Worm (Caenorhabditis elegans) whole organism, early embryonic: Measurements from ENCODE around the gene W08F4.13.
A peak's percentile ranks its signal among the peaks of the same experiment; 100 is the strongest.

Source experiments
- B0310.2 ChIP-seq: sonication (generic microtip); optimal IDR thresholded peaks from 2 replicates; lab custom pipeline; 2016; ENCODE audit warnings: mild to moderate bottlenecking, missing genetic modification characterization, missing compliant biosample characterization
- F13C5.2 ChIP-seq: sonication (generic microtip); optimal IDR thresholded peaks from 2 replicates; lab custom pipeline; 2017; ENCODE audit warnings: mild to moderate bottlenecking, missing genetic modification characterization, inconsistent platforms, missing compliant biosample characterization
- aly-1 ChIP-seq: sonication (generic microtip); optimal IDR thresholded peaks from 2 replicates; lab custom pipeline; 2016; ENCODE audit warnings: missing genetic modification characterization, missing compliant biosample characterization
- ama-1 ChIP-seq: fragments of 150-350 bp; optimal IDR thresholded peaks from 2 replicates; lab custom pipeline; 2014
- ceh-13 ChIP-seq: fragments of 200-800 bp; sonication (Bioruptor generic); optimal IDR thresholded peaks from 2 replicates; lab custom pipeline; 2018; ENCODE audit warnings: mild to moderate bottlenecking, missing genetic modification characterization, missing compliant biosample characterization
- ceh-36 ChIP-seq: sonication (generic microtip); optimal IDR thresholded peaks from 2 replicates; lab custom pipeline; 2016; ENCODE audit warnings: missing genetic modification characterization, inconsistent platforms, missing compliant biosample characterization
- ets-7 ChIP-seq: sonication (generic microtip); optimal IDR thresholded peaks from 2 replicates; lab custom pipeline; 2016; ENCODE audit warnings: missing genotype, missing genetic modification characterization, missing compliant biosample characterization
- flt-1 ChIP-seq: fragments of 200-800 bp; sonication (Bioruptor generic); IDR thresholded peaks from 2 replicates; pipeline ENCODE4 v1.3.6; 2022; ENCODE audit warnings: missing genetic modification characterization, missing compliant biosample characterization
- hmbx-1 ChIP-seq: sonication (generic microtip); optimal IDR thresholded peaks from 2 replicates; lab custom pipeline; 2016; ENCODE audit warnings: mild to moderate bottlenecking, missing genetic modification characterization, missing compliant biosample characterization
- hmg-4 ChIP-seq: fragments of 200-800 bp; sonication (Bioruptor generic); optimal IDR thresholded peaks from 2 replicates; lab custom pipeline; 2018; ENCODE audit warnings: mild to moderate bottlenecking, missing genetic modification characterization, missing compliant biosample characterization
- hnd-1 ChIP-seq: sonication (generic microtip); optimal IDR thresholded peaks from 2 replicates; lab custom pipeline; 2016; ENCODE audit warnings: missing genetic modification characterization, missing compliant biosample characterization
- pes-1 ChIP-seq: fragments of 200-800 bp; sonication (Bioruptor generic); IDR thresholded peaks from 2 replicates; pipeline ENCODE4 v1.3.6; 2022; ENCODE audit warnings: missing genetic modification reagents, missing genetic modification characterization, missing compliant biosample characterization
- scrt-1 ChIP-seq: fragments of 200-800 bp; sonication (Bioruptor generic); IDR thresholded peaks from 2 replicates; pipeline ENCODE4 v1.3.6; 2022; ENCODE audit warnings: missing genetic modification characterization, missing compliant biosample characterization
- sea-1 ChIP-seq: fragments of 200-800 bp; sonication (Bioruptor generic); conservative IDR thresholded peaks from 2 replicates; pipeline ENCODE4 v1.3.6; 2022; ENCODE audit warnings: missing genetic modification characterization, missing compliant biosample characterization
- tbx-11 ChIP-seq: fragments of 200-800 bp; sonication (Bioruptor generic); IDR thresholded peaks from 2 replicates; pipeline ENCODE4 v1.3.6; 2022; ENCODE audit warnings: missing genetic modification characterization, missing compliant biosample characterization
- tbx-37 ChIP-seq: fragments of 200-800 bp; sonication (Bioruptor generic); conservative IDR thresholded peaks from 2 replicates; pipeline ENCODE4 v1.3.6; 2022; ENCODE audit warnings: missing genetic modification reagents, missing genetic modification characterization, missing compliant biosample characterization
- tra-4 ChIP-seq: sonication (generic microtip); optimal IDR thresholded peaks from 2 replicates; lab custom pipeline; 2017; ENCODE audit warnings: missing genetic modification characterization, missing compliant biosample characterization

The W08F4.13 gene

ce11 chrII:556185-556584 lies 28.4 kb upstream of the W08F4.13 start, which contains the start of the genes C09E8.1 and C09E8.6:
Gene C09E8.1, plus strand, starts transcription at chrII:556485.
Gene C09E8.6, plus strand, starts transcription at chrII:556497.
- TF ChIP-seq flt-1 (GFP tag; lab: Robert Waterston, UW) = no peak
- TF ChIP-seq ama-1 (lab: Kevin White, UChicago) = no peak
- no peak for TF ChIP-seq ceh-13 (GFP tag; lab: Kevin White, UChicago)
- no peak for TF ChIP-seq tra-4 (tag; lab: Kevin White, UChicago)
- no peak for TF ChIP-seq sea-1
- TF ChIP-seq hmbx-1 (tag; lab: Kevin White, UChicago) = no peak
- TF ChIP-seq tbx-37 (GFP tag; lab: Robert Waterston, UW) = no peak
- TF ChIP-seq tbx-11 (GFP tag; lab: Robert Waterston, UW) = no peak
- TF ChIP-seq pes-1 (GFP tag; lab: Robert Waterston, UW) = no peak
- TF ChIP-seq hmg-4 (GFP tag; lab: Kevin White, UChicago) = no peak
- no peak for TF ChIP-seq hnd-1
- TF ChIP-seq ceh-36 (tag; lab: Kevin White, UChicago) = no peak
- TF ChIP-seq B0310.2 (tag; lab: Kevin White, UChicago) = no peak
- TF ChIP-seq scrt-1 (GFP tag; lab: Robert Waterston, UW) = no peak
- no peak for TF ChIP-seq F13C5.2 (tag; lab: Kevin White, UChicago)
- no peak for TF ChIP-seq ets-7 (tag; lab: Kevin White, UChicago)
- TF ChIP-seq aly-1 (tag; lab: Kevin White, UChicago) = no peak

- TF ChIP-seq ets-7 (tag; lab: Kevin White, UChicago) = no peak
- TF ChIP-seq F13C5.2 (tag; lab: Kevin White, UChicago) = no peak
- no peak for TF ChIP-seq ceh-36 (tag; lab: Kevin White, UChicago)
- TF ChIP-seq hmg-4 (GFP tag; lab: Kevin White, UChicago) = no peak
- TF ChIP-seq tbx-37 (GFP tag; lab: Robert Waterston, UW) = no peak
- TF ChIP-seq sea-1 = no peak
- no peak for TF ChIP-seq ama-1 (lab: Kevin White, UChicago)
- no peak for TF ChIP-seq hmbx-1 (tag; lab: Kevin White, UChicago)
- TF ChIP-seq B0310.2 (tag; lab: Kevin White, UChicago) = no peak
- no peak for TF ChIP-seq tbx-11 (GFP tag; lab: Robert Waterston, UW)
- TF ChIP-seq tra-4 (tag; lab: Kevin White, UChicago) = no peak
- no peak for TF ChIP-seq ceh-13 (GFP tag; lab: Kevin White, UChicago)
Measured at ce11 chrII:568776-569175, 15.8 kb upstream of the W08F4.13 start, which contains the start of gene W08F4.5. Gene W08F4.5, minus strand, starts transcription at chrII:568876.

ce11 chrII:572010-572409 lies 12.6 kb upstream of the W08F4.13 start, which contains the start of gene mlt-8:
Gene mlt-8, minus strand, starts transcription at chrII:572110.
- TF ChIP-seq aly-1 (tag; lab: Kevin White, UChicago) = no peak
- no peak for TF ChIP-seq hnd-1
- TF ChIP-seq ama-1 (lab: Kevin White, UChicago) = no peak
- no peak for TF ChIP-seq B0310.2 (tag; lab: Kevin White, UChicago)
- TF ChIP-seq ets-7 (tag; lab: Kevin White, UChicago) = no peak
- TF ChIP-seq tbx-11 (GFP tag; lab: Robert Waterston, UW) = no peak
- TF ChIP-seq tbx-37 (GFP tag; lab: Robert Waterston, UW) = no peak
- no peak for TF ChIP-seq pes-1 (GFP tag; lab: Robert Waterston, UW)
- no peak for TF ChIP-seq flt-1 (GFP tag; lab: Robert Waterston, UW)

- TF ChIP-seq pes-1 (GFP tag; lab: Robert Waterston, UW) (peak; percentile 37; the same call in 1 of the 2 replicates), ceh-36 (tag; lab: Kevin White, UChicago) (peak; percentile 88)
Measured at ce11 chrII:573580-573979, 11.0 kb upstream of the W08F4.13 start.

DNA sequence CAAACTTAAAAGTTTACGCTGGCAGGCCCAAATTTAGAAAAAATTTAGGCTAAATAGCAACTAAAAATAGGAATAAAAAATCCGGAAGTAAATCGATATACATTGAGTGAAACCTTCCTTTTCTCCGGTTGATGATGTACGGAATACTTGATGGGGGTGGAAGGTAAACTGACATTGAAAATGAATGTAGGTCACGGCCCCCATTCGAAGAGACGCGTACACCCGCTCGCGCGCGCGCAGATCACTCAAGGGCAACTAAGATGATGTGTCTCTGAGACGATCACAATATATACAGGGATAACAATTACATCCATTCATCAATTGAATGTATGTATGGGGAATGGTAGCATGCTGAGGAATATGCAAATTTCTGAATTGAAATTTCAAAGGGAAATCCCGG lies 10.5 kb upstream of the W08F4.13 start:
- no peak for TF ChIP-seq ceh-36 (tag; lab: Kevin White, UChicago)
- TF ChIP-seq aly-1 (tag; lab: Kevin White, UChicago) = no peak
- no peak for TF ChIP-seq ceh-13 (GFP tag; lab: Kevin White, UChicago)
- no peak for TF ChIP-seq tbx-11 (GFP tag; lab: Robert Waterston, UW)
- no peak for TF ChIP-seq hnd-1
- TF ChIP-seq hmbx-1 (tag; lab: Kevin White, UChicago) = no peak
- TF ChIP-seq hmg-4 (GFP tag; lab: Kevin White, UChicago) = no peak
- TF ChIP-seq scrt-1 (GFP tag; lab: Robert Waterston, UW) = no peak

ce11 chrII:577632-578031 lies 7.0 kb upstream of the W08F4.13 start, which contains the start of gene W08F4.7:
Gene W08F4.7, minus strand, starts transcription at chrII:577732.
- no peak for TF ChIP-seq hmg-4 (GFP tag; lab: Kevin White, UChicago)
- no peak for TF ChIP-seq B0310.2 (tag; lab: Kevin White, UChicago)
- TF ChIP-seq scrt-1 (GFP tag; lab: Robert Waterston, UW) = no peak
- no peak for TF ChIP-seq F13C5.2 (tag; lab: Kevin White, UChicago)
- no peak for TF ChIP-seq sea-1
- no peak for TF ChIP-seq ceh-13 (GFP tag; lab: Kevin White, UChicago)

DNA sequence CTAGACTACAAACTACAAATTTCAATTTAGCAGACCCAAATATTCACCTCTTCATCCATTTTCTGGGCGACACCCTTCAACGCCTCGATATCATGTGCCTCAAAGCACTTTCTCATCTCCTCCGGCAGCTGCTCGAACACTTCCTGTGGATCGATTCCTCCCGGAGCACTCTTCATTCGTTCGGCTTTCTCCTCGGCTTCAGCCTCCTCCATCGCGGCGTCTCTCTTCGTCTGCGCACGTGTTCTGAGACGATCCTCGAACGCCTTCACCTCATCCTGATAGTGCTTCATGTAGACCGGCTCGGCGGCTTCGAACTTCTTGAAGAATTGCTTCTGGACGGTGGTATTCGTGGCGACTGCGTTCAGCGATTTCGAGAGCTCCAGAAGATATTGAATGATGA lies 5.8 kb upstream of the W08F4.13 start:
- TF ChIP-seq scrt-1 (GFP tag; lab: Robert Waterston, UW) (no peak), aly-1 (tag; lab: Kevin White, UChicago) (no peak), ceh-36 (tag; lab: Kevin White, UChicago) (no peak), sea-1 (no peak), flt-1 (GFP tag; lab: Robert Waterston, UW) (no peak)

ce11 chrII:580189-580643 lies 4.4 kb upstream of the W08F4.13 start, which contains the start of the genes cdc-37 and W08F4.3:
Gene cdc-37, minus strand, starts transcription at chrII:580593.
Gene W08F4.3, plus strand, starts transcription at chrII:580602.
- TF ChIP-seq hmbx-1 (tag; lab: Kevin White, UChicago) (no peak), ama-1 (lab: Kevin White, UChicago) (no peak), hmg-4 (GFP tag; lab: Kevin White, UChicago) (no peak), pes-1 (GFP tag; lab: Robert Waterston, UW) (no peak), aly-1 (tag; lab: Kevin White, UChicago) (no peak), tra-4 (tag; lab: Kevin White, UChicago) (no peak), tbx-37 (GFP tag; lab: Robert Waterston, UW) (no peak), sea-1 (no peak), B0310.2 (tag; lab: Kevin White, UChicago) (no peak), ceh-36 (tag; lab: Kevin White, UChicago) (no peak), scrt-1 (GFP tag; lab: Robert Waterston, UW) (no peak), ceh-13 (GFP tag; lab: Kevin White, UChicago) (no peak), F13C5.2 (tag; lab: Kevin White, UChicago) (no peak), ets-7 (tag; lab: Kevin White, UChicago) (no peak), tbx-11 (GFP tag; lab: Robert Waterston, UW) (no peak), flt-1 (GFP tag; lab: Robert Waterston, UW) (no peak), hnd-1 (no peak)
